Worm (Caenorhabditis elegans): ENCODE data around the gene wdr-54.

ce11 chrX:871957-872715 lies 43.4 kb downstream of the wdr-54 start, which contains the start of gene F56F10.1:
- TF ChIP-seq D1046.2 (GFP tag; IDR thresholded peaks at IDR 0.05) (no peak), arid-1 (GFP tag; conservative IDR thresholded peaks at IDR 0.05) (no peak), aly-2 (tag; optimal IDR thresholded peaks at IDR 0.05) (no peak), tra-1 (GFP tag; IDR thresholded peaks at IDR 0.05) (no peak), lin-39 (tag; optimal IDR thresholded peaks at IDR 0.05) (no peak), F44E2.7 (GFP tag; IDR thresholded peaks at IDR 0.05) (no peak), nhr-6 (tag; optimal IDR thresholded peaks at IDR 0.05) (no peak), lin-38 (GFP tag; IDR thresholded peaks at IDR 0.05) (no peak), unc-130 (GFP tag; optimal IDR thresholded peaks at IDR 0.05) (no peak), nhr-42 (GFP tag; IDR thresholded peaks at IDR 0.05) (no peak), lsy-2 (tag; optimal IDR thresholded peaks at IDR 0.05) (no peak), lin-13 (GFP tag; optimal IDR thresholded peaks at IDR 0.05) (no peak)
